Worm (Caenorhabditis elegans) whole organism, mixed stage, embryonic: ENCODE measurements around the gene mttu-1.
"Not testable (repeated sequence)": the region's sequence is repeated elsewhere in the genome, so short reads cannot be mapped to it uniquely, and the experiment has no call there.

ENCODE experiments used
- ceh-39 ChIP-seq: fragments of 150-350 bp; optimal IDR thresholded peaks from 2 replicates; lab custom pipeline; 2014; ENCODE audit warnings: missing biosample characterization, missing genetic modification characterization
- ceh-83 ChIP-seq: fragments of 200-800 bp; sonication (Bioruptor generic); optimal IDR thresholded peaks from 2 replicates; lab custom pipeline; 2018; ENCODE audit warnings: mild to moderate bottlenecking, missing genetic modification characterization, missing compliant biosample characterization
- cnd-1 ChIP-seq: fragments of 200-800 bp; sonication (Bioruptor generic); optimal IDR thresholded peaks from 2 replicates; lab custom pipeline; 2018; ENCODE audit warnings: mild to moderate bottlenecking, missing genetic modification characterization, missing compliant biosample characterization
- drap-1 ChIP-seq: fragments of 200-800 bp; sonication (Bioruptor generic); optimal IDR thresholded peaks from 3 replicates; lab custom pipeline; 2018; ENCODE audit warnings: mild to moderate bottlenecking, missing genetic modification characterization, missing compliant biosample characterization
- flh-1 ChIP-seq: fragments of 200-800 bp; sonication (Bioruptor generic); optimal IDR thresholded peaks from 2 replicates; lab custom pipeline; 2018; ENCODE audit warnings: mild to moderate bottlenecking, missing genetic modification characterization, moderate library complexity, missing compliant biosample characterization
- ham-2 ChIP-seq: fragments of 200-800 bp; sonication (Bioruptor generic); optimal IDR thresholded peaks from 2 replicates; lab custom pipeline; 2018; ENCODE audit warnings: mild to moderate bottlenecking, missing genetic modification characterization, missing compliant biosample characterization
- lin-13 ChIP-seq: fragments of 150-350 bp; optimal IDR thresholded peaks from 2 replicates; lab custom pipeline; 2014; ENCODE audit warnings: missing biosample characterization, missing genetic modification characterization
- mab-5 ChIP-seq: fragments of 150-350 bp; optimal IDR thresholded peaks from 2 replicates; lab custom pipeline; 2014; ENCODE audit warnings: missing biosample characterization, missing genetic modification characterization
- mls-2 ChIP-seq: sonication (generic microtip); optimal IDR thresholded peaks from 2 replicates; lab custom pipeline; 2016; ENCODE audit warnings: mild to moderate bottlenecking, missing genetic modification characterization, moderate library complexity, missing compliant biosample characterization
- nhr-12 ChIP-seq: fragments of 150-350 bp; optimal IDR thresholded peaks from 2 replicates; lab custom pipeline; 2014; ENCODE audit warnings: missing biosample characterization, missing genetic modification characterization
- nhr-2 ChIP-seq: fragments of 150-350 bp; optimal IDR thresholded peaks from 2 replicates; lab custom pipeline; 2014; ENCODE audit warnings: missing biosample characterization, missing genetic modification characterization
- nhr-237 ChIP-seq: fragments of 150-350 bp; optimal IDR thresholded peaks from 2 replicates; lab custom pipeline; 2014; ENCODE audit warnings: missing biosample characterization, missing genetic modification characterization
- snpc-4 ChIP-seq: fragments of 150-350 bp; optimal IDR thresholded peaks from 2 replicates; lab custom pipeline; 2014; ENCODE audit warnings: missing biosample characterization, missing genetic modification characterization
- sptf-1 ChIP-seq: sonication (generic microtip); optimal IDR thresholded peaks from 2 replicates; lab custom pipeline; 2017; ENCODE audit warnings: mild to moderate bottlenecking, missing genetic modification characterization, moderate library complexity, missing compliant biosample characterization
- unc-39 ChIP-seq: fragments of 150-350 bp; optimal IDR thresholded peaks from 2 replicates; lab custom pipeline; 2014; ENCODE audit warnings: missing biosample characterization, missing genetic modification characterization
- unc-62 ChIP-seq: fragments of 150-350 bp; optimal IDR thresholded peaks from 2 replicates; lab custom pipeline; 2014; ENCODE audit warnings: missing biosample characterization, missing genetic modification reagents, missing genetic modification characterization
- zip-8 ChIP-seq: fragments of 150-350 bp; optimal IDR thresholded peaks from 2 replicates; lab custom pipeline; 2014; ENCODE audit warnings: missing biosample characterization, missing genetic modification characterization

mttu-1 gene

DNA sequence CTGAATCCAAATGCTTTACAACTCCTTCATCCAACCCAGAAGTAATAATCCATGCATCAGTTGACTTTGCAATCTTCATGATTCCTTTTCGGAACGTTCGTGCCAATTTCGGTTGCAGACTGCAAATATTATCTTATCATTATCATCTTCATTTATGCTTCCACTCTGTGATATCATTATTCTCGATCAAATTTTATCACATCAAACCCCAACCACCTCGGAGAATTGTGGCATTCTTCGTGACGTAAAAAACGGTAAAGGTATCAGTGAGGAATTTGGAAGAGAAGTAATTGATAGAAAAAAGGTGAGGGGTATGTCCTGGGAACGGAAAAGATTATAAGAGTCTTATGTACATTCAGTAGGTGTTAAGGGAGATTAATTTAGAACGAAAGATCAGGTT lies 39.2 kb downstream of the mttu-1 start:
- TF ChIP-seq ceh-39 (tag; lab: Kevin White, UChicago) (no peak), ham-2 (no peak), snpc-4 (tag; lab: Kevin White, UChicago) (no peak), unc-62 (GFP tag; lab: Kevin White, UChicago) (no peak), drap-1 (no peak), sptf-1 (tag; lab: Kevin White, UChicago) (no peak), ceh-83 (no peak)

- not testable (repeated sequence) for TF ChIP-seq mab-5 (tag; lab: Kevin White, UChicago); nhr-2; cnd-1 (tag; lab: Kevin White, UChicago)
These were observed 43.0 kb downstream of the mttu-1 start, which contains the start of gene C05C12.1 for ce11 chrIV:11253689-11254088. Gene C05C12.1 (plus strand): TSS chrIV:11253989.

DNA sequence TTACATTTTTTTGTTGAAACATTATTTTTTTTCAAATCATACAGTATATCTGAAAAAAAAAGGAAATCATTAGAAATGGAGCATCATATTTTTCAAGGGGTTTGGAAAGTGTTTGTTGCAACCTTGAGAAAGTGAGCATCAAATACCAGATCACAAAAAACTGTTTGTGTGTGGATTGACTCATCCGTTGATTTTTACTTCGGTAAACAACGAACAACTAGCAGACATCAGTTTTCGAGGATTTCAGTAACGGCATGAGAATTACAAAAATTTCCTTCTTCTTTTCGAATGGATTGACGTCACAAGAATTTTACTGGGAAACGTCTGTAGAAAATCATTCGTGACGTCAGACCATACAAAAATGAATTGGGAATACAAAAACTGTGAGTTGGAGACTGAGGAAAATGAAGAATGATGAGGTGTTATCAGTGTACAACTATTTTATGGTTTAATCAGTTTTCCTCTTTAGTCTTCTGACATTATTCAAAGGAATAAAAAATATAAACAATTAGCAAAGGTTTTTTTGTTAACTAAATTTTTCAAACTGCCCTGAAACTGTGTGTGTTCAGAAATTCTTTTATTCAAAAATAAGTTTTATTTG lies 48.6 kb downstream of the mttu-1 start, which contains the start of gene C05C12.4:
Gene C05C12.4, minus strand, starts transcription at position 51 of the 601 bp plus-strand sequence.
- TF ChIP-seq flh-1, result no peak
- TF ChIP-seq zip-8 (tag; lab: Kevin White, UChicago), result no peak
- no peak for TF ChIP-seq drap-1
- no peak for TF ChIP-seq lin-13 (tag; lab: Kevin White, UChicago)
- TF ChIP-seq, all 35 proteins: peak for 0

DNA sequence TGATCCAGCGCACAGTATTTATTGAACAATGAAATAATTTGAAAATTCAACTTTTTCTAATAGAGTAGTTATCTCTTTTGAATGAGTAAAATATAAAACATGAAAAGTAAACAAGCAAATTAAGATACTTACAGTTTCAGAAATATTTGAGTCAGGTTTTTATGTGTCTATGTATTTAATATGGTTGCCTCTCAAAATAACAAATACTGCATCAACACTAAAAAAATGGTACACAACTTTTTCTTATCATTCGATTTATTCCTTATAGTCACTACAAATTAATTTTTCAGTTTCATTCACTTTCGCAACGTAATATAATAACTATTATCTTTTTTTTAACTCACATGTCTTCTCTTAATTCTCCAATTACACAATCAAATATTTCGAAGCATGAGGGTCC lies 49.3 kb downstream of the mttu-1 start:
- TF ChIP-seq unc-39 (tag; lab: Kevin White, UChicago) (no peak), nhr-237 (tag; lab: Kevin White, UChicago) (no peak), mls-2 (tag; lab: Kevin White, UChicago) (no peak), nhr-2 (no peak), nhr-12 (tag; lab: Kevin White, UChicago) (no peak), mab-5 (tag; lab: Kevin White, UChicago) (no peak), cnd-1 (tag; lab: Kevin White, UChicago) (no peak), ham-2 (no peak), unc-62 (GFP tag; lab: Kevin White, UChicago) (no peak)
